Fruit fly (Drosophila melanogaster) whole organism, embryonic: ENCODE measurements around the gene Rsph3.

Experiments used
- BEAF-32 ChIP-seq: fragments of 200-800 bp; sonication (Bioruptor generic); optimal IDR thresholded peaks from 3 replicates; lab custom pipeline; 2017; ENCODE audit warnings: missing biosample characterization, missing genetic modification characterization, mild to moderate bottlenecking, moderate library complexity, missing genetic modification reagents
- CG10366 ChIP-seq: fragments of 200-800 bp; sonication (Bioruptor generic); IDR thresholded peaks from 2 replicates; pipeline ENCODE4 v1.3.6; 2022; ENCODE audit warnings: missing biosample characterization, missing genetic modification characterization
- CG10979 ChIP-seq: fragments of 200-800 bp; sonication (Bioruptor generic); optimal IDR thresholded peaks from 2 replicates; lab custom pipeline; 2018; ENCODE audit warnings: missing biosample characterization, mild to moderate bottlenecking, missing genetic modification characterization, moderate library complexity
- CG11560 ChIP-seq: fragments of 200-800 bp; sonication (Bioruptor generic); IDR thresholded peaks from 3 replicates; pipeline ENCODE4 v1.3.6; 2022; ENCODE audit warnings: missing biosample characterization, missing genetic modification characterization
- CG12104 ChIP-seq: fragments of 200-800 bp; sonication (Bioruptor generic); optimal IDR thresholded peaks from 3 replicates; lab custom pipeline; 2016; ENCODE audit warnings: missing biosample characterization, missing genetic modification characterization
- CG13424 ChIP-seq: fragments of 200-800 bp; sonication (Bioruptor generic); optimal IDR thresholded peaks from 2 replicates; lab custom pipeline; 2019; ENCODE audit warnings: missing biosample characterization, mild to moderate bottlenecking, missing genetic modification characterization, moderate library complexity
- CG14860 ChIP-seq: fragments of 200-800 bp; sonication (Bioruptor generic); IDR thresholded peaks from 3 replicates; pipeline ENCODE4 v1.3.6; 2022; ENCODE audit warnings: missing biosample characterization, missing genetic modification characterization; ENCODE audit not compliant: partially characterized antibody
- CG14965 ChIP-seq: fragments of 200-800 bp; sonication (Bioruptor generic); optimal IDR thresholded peaks from 2 replicates; lab custom pipeline; 2016; ENCODE audit warnings: missing biosample characterization, missing genetic modification characterization, borderline replicate concordance
- CG17802 ChIP-seq: fragments of 200-800 bp; sonication (Bioruptor generic); optimal IDR thresholded peaks from 2 replicates; lab custom pipeline; 2018; ENCODE audit warnings: missing biosample characterization, mild to moderate bottlenecking, missing genetic modification characterization, moderate library complexity
- CG2875 ChIP-seq: fragments of 200-800 bp; sonication (Bioruptor generic); optimal IDR thresholded peaks from 2 replicates; lab custom pipeline; 2017; ENCODE audit warnings: missing biosample characterization, mild to moderate bottlenecking, missing genetic modification characterization, missing genetic modification reagents
- CG30431 ChIP-seq: fragments of 200-800 bp; sonication (Bioruptor generic); optimal IDR thresholded peaks from 2 replicates; lab custom pipeline; 2017; ENCODE audit warnings: missing biosample characterization, missing genetic modification characterization
- CG3163 ChIP-seq: fragments of 200-800 bp; sonication (Bioruptor generic); optimal IDR thresholded peaks from 3 replicates; lab custom pipeline; 2016; ENCODE audit warnings: missing biosample characterization, missing genetic modification characterization
- CG32532 ChIP-seq: fragments of 200-800 bp; sonication (Bioruptor generic); IDR thresholded peaks from 2 replicates; pipeline ENCODE4 v1.3.6; 2022; ENCODE audit warnings: missing biosample characterization, missing genetic modification characterization
- CG3407 ChIP-seq: fragments of 200-800 bp; sonication (Bioruptor generic); optimal IDR thresholded peaks from 2 replicates; lab custom pipeline; 2018; ENCODE audit warnings: missing biosample characterization, mild to moderate bottlenecking, missing genetic modification characterization
- CG34422 ChIP-seq: fragments of 200-800 bp; sonication (Bioruptor generic); IDR thresholded peaks from 3 replicates; pipeline ENCODE4 v1.3.6; 2022; ENCODE audit warnings: missing biosample characterization, missing genetic modification characterization
- CG7963 ChIP-seq: fragments of 200-800 bp; sonication (Bioruptor generic); IDR thresholded peaks from 3 replicates; pipeline ENCODE4 v1.3.6; 2022; ENCODE audit warnings: missing biosample characterization, missing genetic modification characterization; ENCODE audit not compliant: partially characterized antibody
- Dbx ChIP-seq: fragments of 200-800 bp; sonication (Bioruptor generic); IDR thresholded peaks from 3 replicates; pipeline ENCODE4 v1.3.6; 2022; ENCODE audit warnings: missing biosample characterization, missing genetic modification characterization
- Dll ChIP-seq: fragments of 200-800 bp; sonication (Bioruptor generic); IDR thresholded peaks from 4 replicates; pipeline ENCODE4 v1.3.6; 2022; ENCODE audit warnings: missing biosample characterization, missing genetic modification characterization; ENCODE audit not compliant: partially characterized antibody
- Doc3 ChIP-seq: fragments of 200-800 bp; sonication (Bioruptor generic); IDR thresholded peaks from 3 replicates; pipeline ENCODE4 v1.3.6; 2022; ENCODE audit warnings: missing biosample characterization, missing genetic modification characterization; ENCODE audit not compliant: partially characterized antibody
- Dp ChIP-seq: fragments of 200-800 bp; sonication (Bioruptor generic); optimal IDR thresholded peaks from 2 replicates; lab custom pipeline; 2018; ENCODE audit warnings: missing biosample characterization, mild to moderate bottlenecking, missing genetic modification characterization, moderate library complexity
- Hr39 ChIP-seq: fragments of >200 bp; optimal IDR thresholded peaks from 2 replicates; lab custom pipeline; 2017
- Hr78 ChIP-seq, 2 experiments: fragments of 200-800 bp in 1 of 2; fragments of >200 bp in 1 of 2; sonication (Bioruptor generic) in 1 of 2; optimal IDR thresholded peaks; 2 replicates each; lab custom pipeline; 2017 to 2019; ENCODE audit warnings: missing biosample characterization in 2 of 2, missing genetic modification characterization in 2 of 2, mild to moderate bottlenecking in 1 of 2, moderate library complexity in 1 of 2
- Poxn ChIP-seq: fragments of 200-800 bp; sonication (Bioruptor generic); IDR thresholded peaks from 2 replicates; pipeline ENCODE4 v1.3.6; 2022; ENCODE audit warnings: missing biosample characterization, missing genetic modification characterization
- Scr ChIP-seq: fragments of 200-800 bp; sonication (Bioruptor generic); IDR thresholded peaks from 2 replicates; pipeline ENCODE4 v1.3.6; 2022; ENCODE audit warnings: missing biosample characterization, missing genetic modification characterization; ENCODE audit not compliant: partially characterized antibody
- Sox100B ChIP-seq: fragments of 200-800 bp; sonication (Bioruptor generic); optimal IDR thresholded peaks from 3 replicates; lab custom pipeline; 2018; ENCODE audit warnings: missing biosample characterization, mild to moderate bottlenecking, missing genetic modification characterization
- Sry-δ ChIP-seq: fragments of 200-800 bp; sonication (Bioruptor generic); optimal IDR thresholded peaks from 2 replicates; lab custom pipeline; 2016; ENCODE audit warnings: missing biosample characterization, missing genetic modification characterization
- ac ChIP-seq: fragments of 200-800 bp; sonication (Bioruptor generic); optimal IDR thresholded peaks from 3 replicates; lab custom pipeline; 2017; ENCODE audit warnings: missing biosample characterization, mild to moderate bottlenecking, missing genetic modification characterization
- bigmax ChIP-seq: fragments of 200-800 bp; sonication (Bioruptor generic); optimal IDR thresholded peaks from 2 replicates; lab custom pipeline; 2018; ENCODE audit warnings: missing biosample characterization, mild to moderate bottlenecking, missing genetic modification characterization
- cato ChIP-seq: fragments of 200-800 bp; sonication (Bioruptor generic); optimal IDR thresholded peaks from 2 replicates; lab custom pipeline; 2016; ENCODE audit warnings: missing biosample characterization, missing genetic modification characterization, borderline replicate concordance
- crc ChIP-seq: fragments of 200-800 bp; sonication (Bioruptor generic); optimal IDR thresholded peaks from 2 replicates; lab custom pipeline; 2016; ENCODE audit warnings: missing biosample characterization, missing genetic modification characterization
- crol ChIP-seq: fragments of 200-800 bp; sonication (Bioruptor generic); IDR thresholded peaks from 2 replicates; pipeline ENCODE4 v1.3.6; 2022; ENCODE audit warnings: missing biosample characterization, missing genetic modification characterization
- cwo ChIP-seq: fragments of 200-800 bp; sonication (Bioruptor generic); optimal IDR thresholded peaks from 3 replicates; lab custom pipeline; 2017; ENCODE audit warnings: missing biosample characterization, missing genetic modification characterization, mild to moderate bottlenecking, moderate library complexity, missing genetic modification reagents
- dati ChIP-seq: fragments of 200-800 bp; sonication (Bioruptor generic); IDR thresholded peaks from 2 replicates; pipeline ENCODE4 v1.3.6; 2022; ENCODE audit warnings: missing biosample characterization, missing genetic modification characterization
- ems ChIP-seq: fragments of 200-800 bp; sonication (Bioruptor generic); optimal IDR thresholded peaks from 3 replicates; lab custom pipeline; 2016; ENCODE audit warnings: missing biosample characterization, missing genetic modification characterization
- ewg ChIP-seq: fragments of 200-800 bp; sonication (Bioruptor generic); optimal IDR thresholded peaks from 3 replicates; lab custom pipeline; 2017; ENCODE audit warnings: mild to moderate bottlenecking, missing biosample characterization, missing genetic modification reagents, missing genetic modification characterization
- eyg ChIP-seq: fragments of 200-800 bp; sonication (Bioruptor generic); optimal IDR thresholded peaks from 3 replicates; lab custom pipeline; 2016; ENCODE audit warnings: missing biosample characterization, missing genetic modification characterization
- gce ChIP-seq: fragments of 200-800 bp; sonication (Bioruptor generic); IDR thresholded peaks from 3 replicates; pipeline ENCODE4 v1.3.6; 2022; ENCODE audit warnings: missing biosample characterization, missing genetic modification characterization
- grau ChIP-seq: fragments of 200-800 bp; optimal IDR thresholded peaks from 3 replicates; lab custom pipeline; 2019; ENCODE audit warnings: missing biosample characterization, mild to moderate bottlenecking, missing genetic modification characterization, moderate library complexity
- ham ChIP-seq: fragments of 200-800 bp; sonication (Bioruptor generic); IDR thresholded peaks from 2 replicates; pipeline ENCODE4 v1.3.6; 2022; ENCODE audit warnings: missing biosample characterization, missing genetic modification characterization
- inv ChIP-seq: fragments of 200-800 bp; sonication (Bioruptor generic); IDR thresholded peaks from 2 replicates; pipeline ENCODE4 v1.3.6; 2022; ENCODE audit warnings: missing biosample characterization, missing genetic modification characterization; ENCODE audit not compliant: partially characterized antibody
- jing ChIP-seq: fragments of 200-800 bp; sonication (Bioruptor generic); optimal IDR thresholded peaks from 2 replicates; lab custom pipeline; 2018; ENCODE audit warnings: missing biosample characterization, mild to moderate bottlenecking, missing genetic modification characterization
- ken ChIP-seq: fragments of 200-800 bp; sonication (Bioruptor generic); IDR thresholded peaks from 3 replicates; pipeline ENCODE4 v1.3.6; 2022; ENCODE audit warnings: missing biosample characterization, missing genetic modification characterization
- kni ChIP-seq: fragments of 200-800 bp; sonication (Bioruptor generic); optimal IDR thresholded peaks from 3 replicates; lab custom pipeline; 2017; ENCODE audit warnings: mild to moderate bottlenecking, missing biosample characterization, missing genetic modification reagents, missing genetic modification characterization
- lab ChIP-seq: fragments of 200-800 bp; sonication (Bioruptor generic); optimal IDR thresholded peaks from 3 replicates; lab custom pipeline; 2017; ENCODE audit warnings: missing biosample characterization, missing genetic modification characterization, mild to moderate bottlenecking, moderate library complexity, missing genetic modification reagents
- nerfin-1 ChIP-seq: fragments of 200-800 bp; sonication (Bioruptor generic); optimal IDR thresholded peaks from 3 replicates; lab custom pipeline; 2019; ENCODE audit warnings: missing biosample characterization, mild to moderate bottlenecking, missing genetic modification characterization, moderate library complexity
- org-1 ChIP-seq: fragments of 200-800 bp; sonication (Bioruptor generic); optimal IDR thresholded peaks from 2 replicates; lab custom pipeline; 2017; ENCODE audit warnings: missing biosample characterization, missing genetic modification characterization
- sqz ChIP-seq: fragments of 200-800 bp; sonication (Bioruptor generic); optimal IDR thresholded peaks from 3 replicates; lab custom pipeline; 2018; ENCODE audit warnings: missing biosample characterization, mild to moderate bottlenecking, missing genetic modification characterization
- vnd ChIP-seq: fragments of 200-800 bp; sonication (Bioruptor generic); IDR thresholded peaks from 3 replicates; pipeline ENCODE4 v1.3.6; 2022; ENCODE audit warnings: missing biosample characterization, missing genetic modification characterization; ENCODE audit not compliant: partially characterized antibody
- zfh1 ChIP-seq: fragments of 200-800 bp; sonication (Bioruptor generic); IDR thresholded peaks from 3 replicates; pipeline ENCODE4 v1.3.6; 2022; ENCODE audit warnings: missing biosample characterization, missing genetic modification characterization

Gene Rsph3

DNA sequence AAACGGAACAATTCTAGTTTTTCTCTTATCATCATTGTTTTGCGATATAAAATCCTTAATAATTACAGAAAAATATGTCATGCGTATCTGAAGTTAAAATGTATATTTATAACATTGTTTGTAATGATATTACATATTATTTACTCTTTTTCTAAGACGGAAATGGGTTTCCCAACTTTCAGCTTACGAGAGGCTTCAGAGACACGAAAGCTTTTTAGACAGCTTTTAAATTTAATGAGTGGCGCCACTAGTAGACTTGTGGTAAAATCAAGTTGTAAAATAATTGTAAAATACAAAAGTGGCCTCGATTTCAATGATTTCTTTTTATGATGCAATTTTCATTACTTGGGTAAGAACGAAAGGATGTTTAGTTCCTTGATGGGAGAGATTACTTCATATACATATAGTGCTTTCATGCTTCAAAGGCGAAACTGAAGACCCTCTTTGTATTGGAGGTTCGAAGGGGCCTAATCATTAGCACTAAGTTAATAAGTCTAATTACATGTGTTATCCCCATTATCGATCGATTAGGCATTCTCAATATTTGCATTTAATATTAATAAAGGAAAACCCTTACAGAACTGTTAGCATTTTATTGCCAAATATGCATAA lies 53.9 kb downstream of the Rsph3 start (continued):
- TF ChIP-seq CG11560 (tag; lab: Robert Waterston, UW) (no peak), ac (GFP tag; lab: Kevin White, UChicago) (no peak), grau (tag; lab: Kevin White, UChicago) (peak; percentile 75), CG30431 (GFP tag; lab: Kevin White, UChicago) (peak; percentile 63), CG14860 (GFP tag; lab: Robert Waterston, UW) (no peak), org-1 (GFP tag; lab: Kevin White, UChicago) (peak; percentile 82), Dll (GFP tag; lab: Robert Waterston, UW) (no peak), Scr (GFP tag; lab: Robert Waterston, UW) (no peak), kni (GFP tag; lab: Kevin White, UChicago) (peak; percentile 30), Poxn (GFP tag; lab: Robert Waterston, UW) (peak; percentile 60), eyg (GFP tag; lab: Kevin White, UChicago) (peak; percentile 76), crol (0 out of 2 replicates have a peak, but pooled peaks have one; percentile 41), Hr39 (lab: Kevin White, UChicago) (no peak), lab (GFP tag; lab: Kevin White, UChicago) (peak; percentile 96), bigmax (GFP tag; lab: Kevin White, UChicago) (peak; percentile 76), ems (peak; percentile 48), CG3163 (GFP tag; lab: Kevin White, UChicago) (peak; percentile 34), vnd (GFP tag; lab: Robert Waterston, UW) (no peak), dati (GFP tag; lab: Robert Waterston, UW) (peak; percentile 55), CG3407 (GFP tag; lab: Kevin White, UChicago) (peak; percentile 88), CG10366 (peak; percentile 79), Hr78 (GFP tag; optimal IDR thresholded peaks at IDR 0.05; lab: Kevin White, UChicago) (no peak), gce (GFP tag; lab: Robert Waterston, UW) (peak; percentile 83; the same call in 2 of the 3 replicates), sqz (GFP tag; lab: Kevin White, UChicago) (peak; percentile 81), CG12104 (GFP tag; lab: Kevin White, UChicago) (peak; percentile 93), Dbx (GFP tag; lab: Robert Waterston, UW) (peak; percentile 88), CG7963 (GFP tag; lab: Robert Waterston, UW) (no peak), crc (GFP tag; lab: Kevin White, UChicago) (peak; percentile 31), Dp (GFP tag; lab: Kevin White, UChicago) (peak; percentile 5), Doc3 (no peak), ham (GFP tag; lab: Robert Waterston, UW) (peak; percentile 80), jing (peak; percentile 44), inv (GFP tag; lab: Robert Waterston, UW) (no peak), Sry-δ (GFP tag; lab: Kevin White, UChicago) (peak; percentile 13), ewg (GFP tag; lab: Kevin White, UChicago) (peak; percentile 70), CG13424 (tag; lab: Kevin White, UChicago) (peak; percentile 54), cato (peak; percentile 73), CG2875 (GFP tag; lab: Kevin White, UChicago) (peak; percentile 87), CG10979 (tag; lab: Kevin White, UChicago) (no peak), nerfin-1 (tag; lab: Kevin White, UChicago) (peak; percentile 84), CG32532 (GFP tag; lab: Robert Waterston, UW) (peak; percentile 94), CG14965 (GFP tag; lab: Kevin White, UChicago) (peak; percentile 34), BEAF-32 (GFP tag; lab: Kevin White, UChicago) (no peak), CG17802 (peak; percentile 75), Sox100B (GFP tag; lab: Kevin White, UChicago) (peak; percentile 71), zfh1 (peak; percentile 89), cwo (GFP tag; lab: Kevin White, UChicago) (peak; percentile 70), CG34422 (peak; percentile 85), ken (GFP tag; lab: Robert Waterston, UW) (peak; percentile 91)
